Worm (Caenorhabditis elegans): ENCODE data around the gene dhps-1.
A peak's percentile ranks its signal among the peaks of the same experiment; 100 is the strongest.

The dhps-1 gene

DNA sequence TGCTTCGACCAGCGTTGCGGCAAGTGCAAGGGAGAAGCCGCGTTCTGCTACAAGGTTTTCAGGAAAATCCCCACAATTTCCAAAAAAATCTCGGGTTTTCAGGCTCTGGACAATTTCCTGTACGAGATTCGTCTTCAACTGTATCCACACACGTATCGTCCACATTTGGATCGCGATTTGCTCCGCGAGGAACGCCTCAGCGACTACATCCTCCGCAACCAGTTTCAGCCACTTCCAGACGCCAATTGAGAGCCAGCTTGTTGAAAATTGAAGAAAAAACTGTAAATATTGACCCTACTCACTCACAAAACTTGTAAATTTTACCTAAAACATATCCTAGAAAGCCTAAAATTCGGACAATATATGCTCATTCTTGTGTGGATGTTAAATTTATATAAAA lies 28.0 kb upstream of the dhps-1 start:
- peak; percentile 51 for TF ChIP-seq ama-1 (optimal IDR thresholded peaks at IDR 0.05)
- TF ChIP-seq nhr-12 (tag; optimal IDR thresholded peaks at IDR 0.05): no peak
- no peak for TF ChIP-seq unc-55 (GFP tag; optimal IDR thresholded peaks at IDR 0.05)
- no peak for TF ChIP-seq ceh-82 (tag; optimal IDR thresholded peaks at IDR 0.05)
- no peak for TF ChIP-seq alr-1 (tag; optimal IDR thresholded peaks at IDR 0.05)
- TF ChIP-seq peb-1 (tag; optimal IDR thresholded peaks at IDR 0.05): no peak
- TF ChIP-seq nhr-129 (tag; optimal IDR thresholded peaks at IDR 0.05): peak; percentile 3
- TF ChIP-seq ztf-4 (tag; optimal IDR thresholded peaks at IDR 0.05): no peak
- no peak for TF ChIP-seq egl-27 (tag; optimal IDR thresholded peaks at IDR 0.05)
- TF ChIP-seq aly-2 (tag; optimal IDR thresholded peaks at IDR 0.05): no peak

DNA sequence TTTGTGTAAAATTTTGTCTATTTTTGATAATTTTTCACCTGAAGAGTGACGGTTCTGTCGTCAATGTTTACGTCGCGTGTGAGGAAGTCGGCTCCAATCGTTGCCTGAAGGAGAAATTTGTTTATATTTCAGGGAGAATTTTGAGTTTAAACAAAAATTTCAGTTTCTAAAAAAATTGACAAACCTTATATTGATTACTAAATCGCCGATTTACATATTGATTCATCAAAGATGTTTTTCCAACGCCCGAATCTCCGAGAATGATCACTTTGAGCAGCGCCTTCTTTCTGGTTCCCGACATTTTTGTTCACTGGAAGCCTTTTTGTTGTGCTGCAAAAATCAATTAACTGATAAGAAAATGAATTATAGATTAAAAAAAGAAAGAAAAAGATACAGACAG lies 26.2 kb upstream of the dhps-1 start, which contains the start of gene rab-7:
rab-7 (minus strand) TSS at position 330 of the 400 bp plus-strand sequence.
- TF ChIP-seq lsy-2 (tag; optimal IDR thresholded peaks at IDR 0.05) (peak in 1 of 2 experiments; percentile 17), nhr-6 (tag; optimal IDR thresholded peaks at IDR 0.05) (peak; percentile 31), ceh-16 (tag; optimal IDR thresholded peaks at IDR 0.05) (no peak), lin-11 (tag; optimal IDR thresholded peaks at IDR 0.05) (no peak), lin-13 (GFP tag; optimal IDR thresholded peaks at IDR 0.05) (peak; percentile 29), sem-4 (tag; optimal IDR thresholded peaks at IDR 0.05) (no peak), ama-1 (optimal IDR thresholded peaks at IDR 0.05) (peak; percentile 75), mbf-1 (tag; optimal IDR thresholded peaks at IDR 0.05) (no peak), ztf-4 (tag; optimal IDR thresholded peaks at IDR 0.05) (peak; percentile 2), gmeb-1 (tag; optimal IDR thresholded peaks at IDR 0.05) (peak; percentile 36)

DNA sequence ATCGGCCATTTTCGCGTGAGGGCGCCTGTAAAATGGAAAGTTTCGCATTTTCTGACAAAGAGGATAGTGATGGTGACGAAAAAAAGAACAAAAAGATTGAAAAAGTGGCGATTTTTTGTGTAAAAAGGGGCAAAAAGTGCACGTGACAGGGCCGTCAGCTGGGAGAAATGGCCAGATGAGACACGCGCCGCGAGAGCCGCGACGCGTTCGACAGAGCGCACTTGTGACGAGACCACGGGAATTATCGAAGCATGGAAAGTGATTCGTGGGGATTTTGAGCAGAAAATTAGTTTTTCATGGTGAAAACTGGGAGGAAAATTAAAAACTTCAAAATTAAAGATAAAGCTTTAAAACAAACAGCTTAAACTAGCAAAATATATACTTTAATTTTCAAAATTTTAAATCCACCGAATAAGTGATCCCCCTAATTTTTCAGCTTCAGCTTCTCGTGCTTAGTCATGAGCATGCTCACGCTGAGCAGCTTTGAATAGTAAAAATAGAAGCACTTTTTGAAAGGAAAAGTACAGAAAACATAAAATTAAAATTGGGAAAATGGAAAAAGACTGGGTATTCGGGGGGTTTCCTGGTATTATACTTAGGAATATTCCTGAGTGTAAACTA lies 25.2 kb upstream of the dhps-1 start, which contains the start of gene W03C9.5:
W03C9.5 (minus strand) TSS at position 38 of the 621 bp plus-strand sequence.
- TF ChIP-seq alr-1 (tag; optimal IDR thresholded peaks at IDR 0.05) (no peak), dmd-4 (tag; optimal IDR thresholded peaks at IDR 0.05) (no peak), lin-11 (tag; optimal IDR thresholded peaks at IDR 0.05) (peak; percentile 87), egl-27 (tag; optimal IDR thresholded peaks at IDR 0.05) (peak; percentile 88), nhr-129 (tag; optimal IDR thresholded peaks at IDR 0.05) (peak; percentile 93), mab-5 (tag; optimal IDR thresholded peaks at IDR 0.05) (peak; percentile 78), nhr-10 (tag; optimal IDR thresholded peaks at IDR 0.05) (peak; percentile 43), elt-1 (tag; optimal IDR thresholded peaks at IDR 0.05) (no peak), lsy-2 (tag; optimal IDR thresholded peaks at IDR 0.05) (peak; percentile 72 to 94), nhr-6 (tag; optimal IDR thresholded peaks at IDR 0.05) (peak; percentile 79), Y55F3AM.14 (GFP tag; optimal IDR thresholded peaks at IDR 0.05) (peak; percentile 81), sma-3 (GFP tag; optimal IDR thresholded peaks at IDR 0.05) (peak; percentile 96), lin-13 (GFP tag; optimal IDR thresholded peaks at IDR 0.05) (peak; percentile 96), blmp-1 (tag; optimal IDR thresholded peaks at IDR 0.05; ENCODE audit: insufficient read depth) (peak; percentile 80), fos-1 (tag; optimal IDR thresholded peaks at IDR 0.05) (peak; percentile 96), ama-1 (optimal IDR thresholded peaks at IDR 0.05) (peak; percentile 70), crh-2 (tag; optimal IDR thresholded peaks at IDR 0.05) (peak; percentile 96), snpc-4 (tag; optimal IDR thresholded peaks at IDR 0.05) (peak; percentile 70), R02D3.7 (tag; optimal IDR thresholded peaks at IDR 0.05) (no peak), ztf-4 (tag; optimal IDR thresholded peaks at IDR 0.05) (peak; percentile 81), nhr-23 (tag; optimal IDR thresholded peaks at IDR 0.05) (no peak), skn-1 (tag; optimal IDR thresholded peaks at IDR 0.05) (peak; percentile 52), unc-62 (GFP tag; optimal IDR thresholded peaks at IDR 0.05) (no peak), F13H6.1 (tag; optimal IDR thresholded peaks at IDR 0.05) (peak; percentile 92), gmeb-1 (tag; optimal IDR thresholded peaks at IDR 0.05) (peak; percentile 88), elt-3 (tag; optimal IDR thresholded peaks at IDR 0.05) (no peak), unc-39 (tag; optimal IDR thresholded peaks at IDR 0.05) (no peak), lin-39 (tag; optimal IDR thresholded peaks at IDR 0.05) (peak; percentile 52), ztf-1 (GFP tag; conservative IDR thresholded peaks at IDR 0.05) (no peak), nhr-12 (tag; optimal IDR thresholded peaks at IDR 0.05) (no peak), sem-4 (tag; optimal IDR thresholded peaks at IDR 0.05) (peak; percentile 73), nhr-21 (tag; optimal IDR thresholded peaks at IDR 0.05) (peak; percentile 78), ztf-11 (tag; optimal IDR thresholded peaks at IDR 0.05) (no peak), ceh-16 (tag; optimal IDR thresholded peaks at IDR 0.05) (no peak), ZK546.5 (tag; optimal IDR thresholded peaks at IDR 0.05) (peak; percentile 74), sma-9 (GFP tag; optimal IDR thresholded peaks at IDR 0.05) (peak; percentile 87), sma-9 (tag; optimal IDR thresholded peaks at IDR 0.05) (no peak), mbf-1 (tag; optimal IDR thresholded peaks at IDR 0.05) (no peak), ceh-82 (tag; optimal IDR thresholded peaks at IDR 0.05) (peak; percentile 64), mdl-1 (tag; optimal IDR thresholded peaks at IDR 0.05) (peak; percentile 65 to 95), unc-55 (GFP tag; optimal IDR thresholded peaks at IDR 0.05) (peak; percentile 97), zag-1 (tag; optimal IDR thresholded peaks at IDR 0.05) (peak; percentile 80), peb-1 (tag; optimal IDR thresholded peaks at IDR 0.05) (no peak), nhr-11 (tag; optimal IDR thresholded peaks at IDR 0.05) (no peak), nhr-77 (tag; optimal IDR thresholded peaks at IDR 0.05) (peak; percentile 66), nhr-25 (tag; optimal IDR thresholded peaks at IDR 0.05) (peak; percentile 95)

Measured in whole organism, L2 larva.